Fruit fly (Drosophila melanogaster): ENCODE data around the gene tkv.

Gene tkv

DNA sequence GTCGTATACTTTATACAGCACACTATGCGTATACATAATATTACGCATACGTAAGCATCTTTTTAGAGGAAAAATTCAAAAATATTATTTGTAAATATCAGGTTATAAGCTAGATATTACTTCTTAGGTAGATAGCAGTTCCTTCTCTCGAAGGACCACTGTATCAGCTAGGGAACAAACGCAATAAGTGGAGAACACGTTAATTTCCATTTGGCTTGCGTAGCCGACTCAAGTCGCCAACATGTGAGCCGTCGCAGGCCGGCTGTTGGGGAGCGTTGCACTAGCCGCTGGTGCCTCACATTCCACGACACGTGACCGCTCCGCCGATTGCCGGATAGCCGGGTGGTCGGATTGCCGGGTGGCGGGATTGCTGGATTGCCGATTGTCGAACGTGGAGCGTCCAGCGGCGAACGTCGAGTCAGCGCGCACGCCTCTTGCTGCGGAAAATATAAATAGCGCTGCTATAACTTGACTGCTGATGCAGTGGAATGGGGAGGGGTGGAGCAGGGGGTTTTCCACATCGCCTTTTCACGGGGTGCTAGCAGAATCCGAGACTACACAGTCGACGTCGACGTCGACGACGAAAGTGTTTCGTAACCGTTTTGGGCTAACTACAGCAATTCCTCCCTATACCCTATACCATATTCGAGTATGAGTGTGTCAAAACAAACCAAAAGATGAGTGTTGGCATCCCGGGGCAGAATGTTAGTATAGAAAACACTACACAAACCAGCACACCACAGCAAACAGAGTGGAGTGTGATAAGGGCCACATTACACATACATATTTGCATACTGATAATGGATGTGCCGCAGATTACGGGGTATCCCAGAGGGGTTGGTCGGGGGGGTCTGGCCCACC lies 32.1 kb upstream of the tkv start (continued):
- TF ChIP-seq Bdp1 (GFP tag; optimal IDR thresholded peaks at IDR 0.05) (no peak), bbx (GFP tag; IDR thresholded peaks at IDR 0.05; ENCODE audit: partially characterized antibody) (no peak), grn (GFP tag; optimal IDR thresholded peaks at IDR 0.05) (no peak), CG17186 (GFP tag; optimal IDR thresholded peaks at IDR 0.05) (no peak), ATbp (GFP tag; optimal IDR thresholded peaks at IDR 0.05) (peak; percentile 12), CG15073 (GFP tag; optimal IDR thresholded peaks at IDR 0.05) (no peak), aop (GFP tag; IDR thresholded peaks at IDR 0.05) (no peak), gt (GFP tag; IDR thresholded peaks at IDR 0.05) (no peak), CG1024 (GFP tag; IDR thresholded peaks at IDR 0.05) (no peak), CG14667 (GFP tag; IDR thresholded peaks at IDR 0.05) (no peak), usp (GFP tag; optimal IDR thresholded peaks at IDR 0.05) (no peak), CG13894 (tag; optimal IDR thresholded peaks at IDR 0.05) (no peak), peb (GFP tag; IDR thresholded peaks at IDR 0.05) (no peak), scrt (GFP tag; optimal IDR thresholded peaks at IDR 0.05) (peak; percentile 20), grau (tag; optimal IDR thresholded peaks at IDR 0.05) (peak; percentile 28), ase (GFP tag; IDR thresholded peaks at IDR 0.05) (no peak), CG3847 (GFP tag; IDR thresholded peaks at IDR 0.05) (no peak), Hr51 (GFP tag; optimal IDR thresholded peaks at IDR 0.05) (no peak), eyg (GFP tag; optimal IDR thresholded peaks at IDR 0.05) (no peak), MESR4 (GFP tag; optimal IDR thresholded peaks at IDR 0.05) (no peak), CG4360 (GFP tag; IDR thresholded peaks at IDR 0.05) (0 out of 2 replicates have a peak, but pooled peaks have one; percentile 20), hb (GFP tag; IDR thresholded peaks at IDR 0.05; ENCODE audit: partially characterized antibody) (no peak), Hey (tag; optimal IDR thresholded peaks at IDR 0.05) (no peak), CG8765 (GFP tag; IDR thresholded peaks at IDR 0.05) (no peak), vnd (GFP tag; IDR thresholded peaks at IDR 0.05; ENCODE audit: partially characterized antibody) (no peak), Pdp1 (GFP tag; optimal IDR thresholded peaks at IDR 0.05) (peak in 1 of 2 experiments; percentile 64), CG13123 (GFP tag; optimal IDR thresholded peaks at IDR 0.05) (no peak), repo (GFP tag; optimal IDR thresholded peaks at IDR 0.05) (no peak), hth (optimal IDR thresholded peaks at IDR 0.05) (no peak), wek (GFP tag; optimal IDR thresholded peaks at IDR 0.05) (peak; percentile 22), br (optimal IDR thresholded peaks at IDR 0.05) (no peak), CG7987 (GFP tag; optimal IDR thresholded peaks at IDR 0.05) (peak; percentile 72), nerfin-2 (GFP tag; IDR thresholded peaks at IDR 0.05; ENCODE audit: partially characterized antibody) (no peak), CkIIα-i1 (GFP tag; IDR thresholded peaks at IDR 0.05) (no peak), odd (GFP tag; optimal IDR thresholded peaks at IDR 0.05) (no peak), CG12299 (tag; optimal IDR thresholded peaks at IDR 0.05) (no peak), CG7357 (GFP tag; IDR thresholded peaks at IDR 0.05) (no peak), kni (GFP tag; optimal IDR thresholded peaks at IDR 0.05) (no peak), sens-2 (GFP tag; IDR thresholded peaks at IDR 0.05) (no peak), Mad (GFP tag; optimal IDR thresholded peaks at IDR 0.05) (no peak), CG10654 (GFP tag; optimal IDR thresholded peaks at IDR 0.05) (no peak), CG6175 (GFP tag; IDR thresholded peaks at IDR 0.05) (0 out of 3 replicates have a peak, but pooled peaks have one; percentile 7), Deaf1 (tag; optimal IDR thresholded peaks at IDR 0.05) (peak; percentile 15), Ada2b (GFP tag; IDR thresholded peaks at IDR 0.05) (no peak), CG14710 (tag; optimal IDR thresholded peaks at IDR 0.05) (peak; percentile 10), unpg (GFP tag; optimal IDR thresholded peaks at IDR 0.05) (peak; percentile 10), CG3163 (GFP tag; optimal IDR thresholded peaks at IDR 0.05) (no peak), CG2875 (GFP tag; optimal IDR thresholded peaks at IDR 0.05) (peak; percentile 54), cato (GFP tag; optimal IDR thresholded peaks at IDR 0.05; ENCODE audit: borderline replicate concordance) (no peak), nerfin-1 (tag; optimal IDR thresholded peaks at IDR 0.05) (peak; percentile 14)
